Fruit fly (Drosophila melanogaster): ENCODE results near the gene rtp.

rtp gene

DNA sequence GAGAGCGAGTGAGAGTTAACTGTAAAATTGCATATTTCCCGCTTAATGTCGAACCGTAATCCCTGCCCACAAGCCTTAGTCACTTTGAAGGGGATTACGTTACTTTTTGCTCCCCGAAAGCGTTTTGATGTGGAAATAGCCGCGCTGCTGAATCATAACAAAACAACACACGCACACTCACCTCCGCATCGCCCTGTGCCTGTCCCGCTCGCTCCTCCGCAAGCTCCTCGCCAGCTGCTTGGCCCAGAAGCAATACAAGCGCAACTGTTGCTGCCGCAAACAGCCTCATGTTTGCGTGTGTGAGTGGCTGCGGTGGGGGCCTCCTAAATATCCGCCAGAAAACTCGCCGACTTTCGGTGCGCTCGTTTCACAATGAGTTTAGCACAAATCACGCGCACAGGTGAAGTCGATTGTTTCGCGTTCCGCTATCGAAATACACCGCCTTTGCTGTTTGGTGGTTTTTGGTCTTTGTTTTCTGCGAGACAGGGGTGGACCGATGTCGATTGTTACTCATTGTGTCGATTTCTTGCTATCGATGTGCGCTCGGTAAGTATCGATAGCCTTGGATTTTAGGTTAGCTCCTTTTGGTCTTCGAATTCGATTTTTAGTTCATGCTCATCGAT lies 14.2 kb upstream of the rtp start, which contains the start of gene CtsF (continued):
- no peak for TF ChIP-seq Six4 (GFP tag; optimal IDR thresholded peaks at IDR 0.05)
- peak; percentile 93 for TF ChIP-seq CG2129 (GFP tag; IDR thresholded peaks at IDR 0.05; ENCODE audit: partially characterized antibody)
- TF ChIP-seq ab (GFP tag; optimal IDR thresholded peaks at IDR 0.05) = no peak
- no peak for TF ChIP-seq org-1 (GFP tag; optimal IDR thresholded peaks at IDR 0.05)
- TF ChIP-seq Xbp1 (GFP tag; optimal IDR thresholded peaks at IDR 0.05) = peak; percentile 12
- peak; percentile 12 for TF ChIP-seq CG1792 (GFP tag; optimal IDR thresholded peaks at IDR 0.05)
- no peak for TF ChIP-seq br (optimal IDR thresholded peaks at IDR 0.05)
- TF ChIP-seq Xrp1 (GFP tag; IDR thresholded peaks at IDR 0.05) = no peak
- TF ChIP-seq HmgZ (tag; optimal IDR thresholded peaks at IDR 0.05) = peak; percentile 78
- TF ChIP-seq gem (tag; optimal IDR thresholded peaks at IDR 0.05) = no peak
- no peak for TF ChIP-seq CG7357 (GFP tag; IDR thresholded peaks at IDR 0.05)
- no peak for TF ChIP-seq CG4424 (GFP tag; optimal IDR thresholded peaks at IDR 0.05)
- peak; percentile 62 for TF ChIP-seq CG9932 (GFP tag; IDR thresholded peaks at IDR 0.05)
- TF ChIP-seq hkb (optimal IDR thresholded peaks at IDR 0.05) = no peak
- no peak for TF ChIP-seq hkb (GFP tag; IDR thresholded peaks at IDR 0.05)
- TF ChIP-seq ken (GFP tag; IDR thresholded peaks at IDR 0.05) = peak; percentile 40; the same call in 1 of the 3 replicates
- peak; percentile 84 for TF ChIP-seq CG12769 (tag; optimal IDR thresholded peaks at IDR 0.05)
- TF ChIP-seq CG33557 (GFP tag; optimal IDR thresholded peaks at IDR 0.05) = no peak
- TF ChIP-seq sug (tag; optimal IDR thresholded peaks at IDR 0.05) = peak; percentile 69
- peak; percentile 40 for TF ChIP-seq CG13624 (GFP tag; optimal IDR thresholded peaks at IDR 0.05)
- peak; percentile 57 for TF ChIP-seq gro (GFP tag; optimal IDR thresholded peaks at IDR 0.05)
- TF ChIP-seq Sox100B (GFP tag; optimal IDR thresholded peaks at IDR 0.05) = no peak
- peak; percentile 14 for TF ChIP-seq Lhr (GFP tag; optimal IDR thresholded peaks at IDR 0.05)
- TF ChIP-seq E2f2 (GFP tag; IDR thresholded peaks at IDR 0.05) = peak; percentile 95
- no peak for TF ChIP-seq CG15011 (GFP tag; optimal IDR thresholded peaks at IDR 0.05)
- no peak for TF ChIP-seq pan (optimal IDR thresholded peaks at IDR 0.05)
- peak in 1 of 2 experiments; percentile 19 for TF ChIP-seq pan (GFP tag; optimal IDR thresholded peaks at IDR 0.05 in 1 of 2, IDR thresholded peaks at IDR 0.05 in 1 of 2)
- TF ChIP-seq Optix (GFP tag; IDR thresholded peaks at IDR 0.05) = no peak
- no peak for TF ChIP-seq CG4404 (GFP tag; IDR thresholded peaks at IDR 0.05)
- peak; percentile 8 for TF ChIP-seq NK7.1 (GFP tag; optimal IDR thresholded peaks at IDR 0.05)
- TF ChIP-seq gsb-n (tag; optimal IDR thresholded peaks at IDR 0.05) = peak; percentile 6
- TF ChIP-seq Ptx1 (GFP tag; IDR thresholded peaks at IDR 0.05) = no peak
- TF ChIP-seq bcd (GFP tag; optimal IDR thresholded peaks at IDR 0.05) = no peak
- peak; percentile 29; the same call in 1 of the 2 replicates for TF ChIP-seq stc (GFP tag; IDR thresholded peaks at IDR 0.05)
- TF ChIP-seq Sin3A (optimal IDR thresholded peaks at IDR 0.05) = peak; percentile 66
- TF ChIP-seq schlank (tag; optimal IDR thresholded peaks at IDR 0.05) = no peak
- no peak for TF ChIP-seq ind (GFP tag; optimal IDR thresholded peaks at IDR 0.05)
- TF ChIP-seq nom (GFP tag; optimal IDR thresholded peaks at IDR 0.05) = no peak
- no peak for TF ChIP-seq Bteb2 (GFP tag; optimal IDR thresholded peaks at IDR 0.05)
- no peak for TF ChIP-seq CG10959 (GFP tag; IDR thresholded peaks at IDR 0.05)
- peak; percentile 67 for TF ChIP-seq lbe (GFP tag; optimal IDR thresholded peaks at IDR 0.05)
- peak; percentile 1 for TF ChIP-seq Dad (GFP tag; optimal IDR thresholded peaks at IDR 0.05)
- TF ChIP-seq Rfx (GFP tag; IDR thresholded peaks at IDR 0.05) = peak; percentile 60
- TF ChIP-seq kni (GFP tag; optimal IDR thresholded peaks at IDR 0.05) = peak; percentile 74
- TF ChIP-seq bab2 (GFP tag; optimal IDR thresholded peaks at IDR 0.05) = no peak
- TF ChIP-seq CG16779 (GFP tag; IDR thresholded peaks at IDR 0.05) = no peak
- TF ChIP-seq Ada2b (GFP tag; IDR thresholded peaks at IDR 0.05) = no peak
- peak; percentile 62 for TF ChIP-seq CG10321 (GFP tag; IDR thresholded peaks at IDR 0.05)
- TF ChIP-seq CG10267 (tag; optimal IDR thresholded peaks at IDR 0.05) = peak; percentile 65
- TF ChIP-seq CG7372 (GFP tag; IDR thresholded peaks at IDR 0.05) = no peak
- no peak for TF ChIP-seq lov (optimal IDR thresholded peaks at IDR 0.05)
- 0 out of 3 replicates have a peak, but pooled peaks have one; percentile 21 for TF ChIP-seq lov (GFP tag; IDR thresholded peaks at IDR 0.05)
- no peak for TF ChIP-seq Max (GFP tag; optimal IDR thresholded peaks at IDR 0.05)
